Worm (Caenorhabditis elegans): Measurements from ENCODE around the gene D1014.13.

- TF ChIP-seq bed-2 (GFP tag; IDR thresholded peaks at IDR 0.05), result no peak
- no peak for TF ChIP-seq attf-3 (GFP tag; conservative IDR thresholded peaks at IDR 0.05)
- TF ChIP-seq dpl-1 (GFP tag; optimal IDR thresholded peaks at IDR 0.05), result no peak
- TF ChIP-seq sptf-2 (GFP tag; optimal IDR thresholded peaks at IDR 0.05), result no peak
- no peak for TF ChIP-seq fkh-3 (tag; optimal IDR thresholded peaks at IDR 0.05)
- no peak for TF ChIP-seq ama-1 (optimal IDR thresholded peaks at IDR 0.05)
- no peak for TF ChIP-seq ama-1 (GFP tag; optimal IDR thresholded peaks at IDR 0.05)
- no peak for TF ChIP-seq ceh-91 (GFP tag; IDR thresholded peaks at IDR 0.05)
- no peak for TF ChIP-seq ztf-26 (tag; optimal IDR thresholded peaks at IDR 0.05)
- no peak for TF ChIP-seq B0261.1 (tag; optimal IDR thresholded peaks at IDR 0.05)
- no peak for TF ChIP-seq akir-1 (GFP tag; optimal IDR thresholded peaks at IDR 0.05)
- no peak for TF ChIP-seq pha-4 (tag; optimal IDR thresholded peaks at IDR 0.05)
- TF ChIP-seq tbx-9 (tag; optimal IDR thresholded peaks at IDR 0.05; ENCODE audit: borderline replicate concordance), result no peak
- TF ChIP-seq snpc-4 (GFP tag; optimal IDR thresholded peaks at IDR 0.05), result no peak
- TF ChIP-seq snpc-4 (tag; optimal IDR thresholded peaks at IDR 0.05), result no peak
- TF ChIP-seq F37B4.10 (GFP tag; IDR thresholded peaks at IDR 0.05), result no peak
Measured at ce11 chrV:8114542-8114941, 30.9 kb upstream of the D1014.13 start.
